Worm (Caenorhabditis elegans) whole organism, L4/young adult: Measurements from ENCODE around the gene chil-16.

Experiments
- W03F9.2 ChIP-seq: fragments of 150-350 bp; optimal IDR thresholded peaks from 2 replicates; lab custom pipeline; 2014; ENCODE audit warnings: missing biosample characterization, missing genetic modification characterization
- him-1 ChIP-seq: sonication (generic microtip); optimal IDR thresholded peaks from 2 replicates; lab custom pipeline; 2016; ENCODE audit warnings: missing genotype, missing genetic modification reagents, missing genetic modification characterization, missing compliant biosample characterization

DNA sequence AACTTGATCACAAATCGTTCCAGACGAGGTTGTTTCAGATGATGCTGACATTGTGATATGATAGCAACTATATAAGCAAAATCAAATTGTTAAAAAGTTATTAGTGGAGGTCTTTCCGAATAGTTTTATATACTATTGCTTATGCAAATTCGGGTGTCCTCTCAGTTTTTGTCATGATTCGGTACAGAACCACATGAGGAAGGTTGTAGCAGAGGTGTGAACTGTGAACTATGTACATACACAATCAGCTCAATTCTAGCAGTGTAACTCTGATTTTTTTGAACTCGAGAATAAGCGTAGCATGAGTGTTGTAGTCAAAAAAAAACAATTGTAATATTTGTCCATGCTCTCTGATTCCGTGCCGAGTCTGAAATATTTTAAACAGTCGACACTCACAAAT, 38.7 kb downstream of the chil-16 start, which contains the start of gene Y51B9A.6:
- TF ChIP-seq him-1 (tag; lab: Kevin White, UChicago) (no peak), W03F9.2 (tag; lab: Kevin White, UChicago) (no peak)
